Fruit fly (Drosophila melanogaster) whole organism, embryonic: ENCODE measurements around the gene CG5808.

ENCODE experiments used
- Atf6 ChIP-seq: fragments of 200-800 bp; sonication (Bioruptor generic); IDR thresholded peaks from 2 replicates; pipeline ENCODE4 v1.3.6; 2022; ENCODE audit warnings: missing biosample characterization, missing genetic modification characterization
- CG11723 ChIP-seq: fragments of 200-800 bp; sonication (Bioruptor generic); optimal IDR thresholded peaks from 2 replicates; lab custom pipeline; 2017; ENCODE audit warnings: missing biosample characterization, mild to moderate bottlenecking, missing genetic modification characterization
- CG1233 ChIP-seq: fragments of 200-800 bp; sonication (Bioruptor generic); optimal IDR thresholded peaks from 4 replicates; lab custom pipeline; 2018; ENCODE audit warnings: missing biosample characterization, mild to moderate bottlenecking, missing genetic modification characterization
- CG1529 ChIP-seq: fragments of 200-800 bp; sonication (Bioruptor generic); optimal IDR thresholded peaks from 3 replicates; lab custom pipeline; 2018; ENCODE audit warnings: missing biosample characterization, missing genetic modification characterization
- CG15514 ChIP-seq: fragments of 200-800 bp; sonication (Bioruptor generic); optimal IDR thresholded peaks from 3 replicates; lab custom pipeline; 2017; ENCODE audit warnings: missing biosample characterization, missing genetic modification characterization, mild to moderate bottlenecking, moderate library complexity, missing genetic modification reagents
- CG17912 ChIP-seq: fragments of 200-800 bp; sonication (Bioruptor generic); optimal IDR thresholded peaks from 2 replicates; lab custom pipeline; 2018; ENCODE audit warnings: missing biosample characterization, mild to moderate bottlenecking, missing genetic modification characterization
- CG18011 ChIP-seq: fragments of 200-800 bp; sonication (Bioruptor generic); optimal IDR thresholded peaks from 2 replicates; lab custom pipeline; 2017; ENCODE audit warnings: missing biosample characterization, missing genetic modification characterization, mild to moderate bottlenecking, moderate library complexity, missing genotype
- CG18476 ChIP-seq: fragments of 200-800 bp; sonication (Bioruptor generic); optimal IDR thresholded peaks from 2 replicates; lab custom pipeline; 2016; ENCODE audit warnings: missing biosample characterization, mild to moderate bottlenecking, missing genetic modification characterization
- CG2129 ChIP-seq: fragments of 200-800 bp; sonication (Bioruptor generic); IDR thresholded peaks from 2 replicates; pipeline ENCODE4 v1.3.6; 2022; ENCODE audit warnings: missing biosample characterization, missing genetic modification characterization; ENCODE audit not compliant: partially characterized antibody
- CG3838 ChIP-seq: fragments of 200-800 bp; sonication (Bioruptor generic); optimal IDR thresholded peaks from 3 replicates; lab custom pipeline; 2016; ENCODE audit warnings: missing biosample characterization, missing genetic modification characterization
- CG3995 ChIP-seq: fragments of 200-800 bp; sonication (Bioruptor generic); optimal IDR thresholded peaks from 3 replicates; lab custom pipeline; 2016; ENCODE audit warnings: missing biosample characterization, missing genetic modification characterization
- CG4282 ChIP-seq: fragments of 200-800 bp; sonication (Bioruptor generic); optimal IDR thresholded peaks from 2 replicates; lab custom pipeline; 2016; ENCODE audit warnings: missing biosample characterization, missing genetic modification characterization
- CG4360 ChIP-seq: fragments of 200-800 bp; sonication (Bioruptor generic); IDR thresholded peaks from 2 replicates; pipeline ENCODE4 v1.3.6; 2022; ENCODE audit warnings: missing biosample characterization, missing genetic modification characterization
- CG43689 ChIP-seq: fragments of 200-800 bp; sonication (Bioruptor generic); IDR thresholded peaks from 2 replicates; pipeline ENCODE4 v1.3.6; 2022; ENCODE audit warnings: missing biosample characterization, missing genetic modification characterization
- CG4854 ChIP-seq: fragments of 200-800 bp; sonication (Bioruptor generic); optimal IDR thresholded peaks from 2 replicates; lab custom pipeline; 2016; ENCODE audit warnings: missing biosample characterization, missing genetic modification characterization, inconsistent platforms
- CG6854 ChIP-seq: fragments of 200-800 bp; sonication (Bioruptor generic); optimal IDR thresholded peaks from 3 replicates; lab custom pipeline; 2017; ENCODE audit warnings: missing biosample characterization, mild to moderate bottlenecking, missing genetic modification characterization
- CG7556 ChIP-seq: fragments of 200-800 bp; sonication (Bioruptor generic); optimal IDR thresholded peaks from 2 replicates; lab custom pipeline; 2017; ENCODE audit warnings: missing biosample characterization, mild to moderate bottlenecking, missing genetic modification characterization
- CG7786 ChIP-seq: fragments of 200-800 bp; sonication (Bioruptor generic); optimal IDR thresholded peaks from 2 replicates; lab custom pipeline; 2016; ENCODE audit warnings: missing biosample characterization, missing genetic modification characterization
- CG7928 ChIP-seq: fragments of 200-800 bp; sonication (Bioruptor generic); optimal IDR thresholded peaks from 2 replicates; lab custom pipeline; 2017; ENCODE audit warnings: missing biosample characterization, mild to moderate bottlenecking, missing genetic modification characterization
- CG7963 ChIP-seq: fragments of 200-800 bp; sonication (Bioruptor generic); IDR thresholded peaks from 3 replicates; pipeline ENCODE4 v1.3.6; 2022; ENCODE audit warnings: missing biosample characterization, missing genetic modification characterization; ENCODE audit not compliant: partially characterized antibody
- Dad ChIP-seq: fragments of 200-800 bp; sonication (Bioruptor generic); optimal IDR thresholded peaks from 3 replicates; lab custom pipeline; 2016; ENCODE audit warnings: missing biosample characterization, missing genetic modification characterization
- Dip3 ChIP-seq: fragments of 200-800 bp; sonication (Bioruptor generic); optimal IDR thresholded peaks from 3 replicates; lab custom pipeline; 2016; ENCODE audit warnings: missing biosample characterization, missing genetic modification characterization
- Dp ChIP-seq: fragments of 200-800 bp; sonication (Bioruptor generic); optimal IDR thresholded peaks from 2 replicates; lab custom pipeline; 2018; ENCODE audit warnings: missing biosample characterization, mild to moderate bottlenecking, missing genetic modification characterization, moderate library complexity
- Gsc ChIP-seq: fragments of 200-800 bp; sonication (Bioruptor generic); IDR thresholded peaks from 2 replicates; pipeline ENCODE4 v1.3.6; 2022; ENCODE audit warnings: missing biosample characterization, missing genetic modification characterization
- H15 ChIP-seq: fragments of 200-800 bp; sonication (Bioruptor generic); IDR thresholded peaks from 3 replicates; pipeline ENCODE4 v1.3.6; 2022; ENCODE audit warnings: missing biosample characterization, missing genetic modification characterization
- Jarid2 ChIP-seq: fragments of 200-800 bp; sonication (Bioruptor generic); optimal IDR thresholded peaks from 3 replicates; lab custom pipeline; 2017; ENCODE audit warnings: mild to moderate bottlenecking, missing biosample characterization, missing genetic modification reagents, missing genetic modification characterization
- Lhr ChIP-seq: fragments of 200-800 bp; sonication (Bioruptor generic); optimal IDR thresholded peaks from 3 replicates; lab custom pipeline; 2017; ENCODE audit warnings: mild to moderate bottlenecking, missing biosample characterization, missing genetic modification reagents, missing genetic modification characterization
- Max ChIP-seq: fragments of 200-800 bp; sonication (Bioruptor generic); optimal IDR thresholded peaks from 2 replicates; lab custom pipeline; 2016; ENCODE audit warnings: missing biosample characterization, mild to moderate bottlenecking, missing genetic modification characterization
- Mes4 ChIP-seq: fragments of 200-800 bp; sonication (Bioruptor generic); optimal IDR thresholded peaks from 2 replicates; lab custom pipeline; 2016; ENCODE audit warnings: missing biosample characterization, missing genetic modification characterization
- Mrtf ChIP-seq: fragments of 200-800 bp; sonication (Bioruptor generic); IDR thresholded peaks from 3 replicates; pipeline ENCODE4 v1.3.6; 2022; ENCODE audit warnings: missing biosample characterization, missing genetic modification characterization
- Scr ChIP-seq: fragments of 200-800 bp; sonication (Bioruptor generic); IDR thresholded peaks from 2 replicates; pipeline ENCODE4 v1.3.6; 2022; ENCODE audit warnings: missing biosample characterization, missing genetic modification characterization; ENCODE audit not compliant: partially characterized antibody
- ash1 ChIP-seq: fragments of 200-800 bp; sonication (Bioruptor generic); optimal IDR thresholded peaks from 2 replicates; lab custom pipeline; 2018; ENCODE audit warnings: missing biosample characterization, mild to moderate bottlenecking, missing genetic modification characterization
- bigmax ChIP-seq: fragments of 200-800 bp; sonication (Bioruptor generic); optimal IDR thresholded peaks from 2 replicates; lab custom pipeline; 2018; ENCODE audit warnings: missing biosample characterization, mild to moderate bottlenecking, missing genetic modification characterization
- dati ChIP-seq: fragments of 200-800 bp; sonication (Bioruptor generic); IDR thresholded peaks from 2 replicates; pipeline ENCODE4 v1.3.6; 2022; ENCODE audit warnings: missing biosample characterization, missing genetic modification characterization
- grau ChIP-seq: fragments of 200-800 bp; optimal IDR thresholded peaks from 3 replicates; lab custom pipeline; 2019; ENCODE audit warnings: missing biosample characterization, mild to moderate bottlenecking, missing genetic modification characterization, moderate library complexity
- gro ChIP-seq: fragments of 200-800 bp; sonication (Bioruptor generic); optimal IDR thresholded peaks from 2 replicates; lab custom pipeline; 2016; ENCODE audit warnings: missing biosample characterization, missing genetic modification characterization
- lbe ChIP-seq: fragments of 200-800 bp; sonication (Bioruptor generic); optimal IDR thresholded peaks from 2 replicates; lab custom pipeline; 2016; ENCODE audit warnings: missing biosample characterization, mild to moderate bottlenecking, missing genetic modification characterization
- lilli ChIP-seq: fragments of 200-800 bp; sonication (Bioruptor generic); optimal IDR thresholded peaks from 3 replicates; lab custom pipeline; 2016; ENCODE audit warnings: missing biosample characterization, missing genetic modification characterization
- lov ChIP-seq, 2 experiments: fragments of 200-800 bp in 1 of 2; fragments of >200 bp in 1 of 2; sonication (Bioruptor generic) in 1 of 2; IDR thresholded peaks in 1 of 2; optimal IDR thresholded peaks in 1 of 2; 2 replicates in 1 of 2; 3 replicates in 1 of 2; pipeline versions ENCODE4 v1.3.6 to Lab custom; 2017 to 2022; ENCODE audit warnings: missing biosample characterization in 1 of 2, missing genetic modification characterization in 1 of 2
- nerfin-2 ChIP-seq: fragments of 200-800 bp; sonication (Bioruptor generic); IDR thresholded peaks from 2 replicates; pipeline ENCODE4 v1.3.6; 2022; ENCODE audit warnings: missing biosample characterization, missing genetic modification characterization; ENCODE audit not compliant: partially characterized antibody
- pan ChIP-seq, 4 experiments: fragments of >200 bp in 3 of 4; fragments of 200-800 bp in 1 of 4; sonication (Bioruptor generic) in 1 of 4; optimal IDR thresholded peaks in 3 of 4; IDR thresholded peaks in 1 of 4; 2 replicates each; pipeline versions ENCODE4 v1.3.6 to Lab custom; 2017 to 2022; ENCODE audit warnings: missing biosample characterization in 2 of 4, missing genetic modification characterization in 2 of 4, mixed read lengths in 1 of 4
- prd ChIP-seq, 3 experiments: fragments of >200 bp in 2 of 3; fragments of 200-800 bp in 1 of 3; sonication (Bioruptor generic) in 1 of 3; optimal IDR thresholded peaks in 2 of 3; IDR thresholded peaks in 1 of 3; 2 replicates in 2 of 3; 3 replicates in 1 of 3; pipeline versions ENCODE4 v1.3.6 to Lab custom; 2017 to 2022; ENCODE audit warnings: missing biosample characterization in 1 of 3, missing genetic modification characterization in 1 of 3
- sens-2 ChIP-seq: fragments of 200-800 bp; sonication (Bioruptor generic); IDR thresholded peaks from 2 replicates; pipeline ENCODE4 v1.3.6; 2022; ENCODE audit warnings: missing biosample characterization, missing genetic modification characterization
- so ChIP-seq: fragments of 200-800 bp; sonication (Bioruptor generic); IDR thresholded peaks from 3 replicates; pipeline ENCODE4 v1.3.6; 2022; ENCODE audit warnings: missing biosample characterization, missing genetic modification characterization
- sqz ChIP-seq: fragments of 200-800 bp; sonication (Bioruptor generic); optimal IDR thresholded peaks from 3 replicates; lab custom pipeline; 2018; ENCODE audit warnings: missing biosample characterization, mild to moderate bottlenecking, missing genetic modification characterization
- tgo ChIP-seq: fragments of 200-800 bp; sonication (Bioruptor generic); IDR thresholded peaks from 3 replicates; pipeline ENCODE4 v1.3.6; 2022; ENCODE audit warnings: missing biosample characterization, missing genetic modification characterization

The CG5808 gene

DNA sequence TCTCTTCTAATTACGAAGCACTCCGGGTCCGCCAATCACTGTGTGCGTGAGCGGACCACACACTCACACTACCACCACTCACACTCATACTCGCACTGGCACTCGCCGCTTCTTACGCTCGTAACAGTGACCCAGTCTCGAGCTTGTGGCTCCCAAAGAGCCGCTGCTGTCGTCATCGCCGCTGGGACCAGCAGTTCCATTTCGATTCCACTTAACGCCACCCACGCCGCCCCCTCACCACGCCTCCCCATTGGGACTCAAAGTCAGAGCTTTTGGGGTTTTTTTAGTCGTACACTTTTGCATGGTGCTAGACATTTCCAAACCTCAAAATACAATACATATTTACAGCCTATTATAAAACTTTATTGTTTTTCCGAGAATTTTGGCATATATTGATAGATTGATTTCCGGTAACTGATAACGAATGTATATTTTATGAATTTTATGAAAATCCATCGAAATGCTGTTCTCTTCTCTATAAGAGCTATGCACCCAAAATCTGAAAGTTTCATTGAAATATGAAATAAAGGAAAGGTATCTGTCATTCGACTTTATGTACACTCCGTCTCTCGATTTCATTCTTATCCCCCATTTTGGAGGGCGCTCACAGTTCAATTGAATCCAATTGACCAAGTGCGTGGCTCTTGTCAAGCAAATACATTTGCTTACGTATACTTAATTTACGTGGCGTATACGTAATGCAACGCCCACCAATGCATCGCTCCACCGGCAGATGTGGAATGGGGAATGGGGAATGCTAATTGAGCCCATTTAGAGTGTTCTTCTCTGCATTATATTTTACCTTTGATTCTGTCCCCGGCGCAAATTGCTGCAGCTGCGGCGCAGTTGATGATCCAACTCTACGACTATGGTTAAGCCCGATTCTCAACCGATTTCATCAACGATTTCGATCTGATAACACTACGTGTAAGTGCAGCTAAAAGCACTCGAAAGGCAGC, 45.3 kb downstream of the CG5808 start, which contains the start of gene CG42331 (continued):
- TF ChIP-seq dati, result no peak
- TF ChIP-seq ash1 (GFP tag; lab: Kevin White, UChicago), result no peak
- TF ChIP-seq pan (optimal IDR thresholded peaks at IDR 0.05; lab: Kevin White, UChicago), result no peak
- TF ChIP-seq pan (GFP tag; optimal IDR thresholded peaks at IDR 0.05 in 1 of 2, IDR thresholded peaks at IDR 0.05 in 1 of 2), result peak in 1 of 2 experiments; percentile 43
- TF ChIP-seq CG7963 (GFP tag; lab: Robert Waterston, UW), result no peak
- TF ChIP-seq CG11723 (GFP tag; lab: Kevin White, UChicago), result peak; percentile 14
- no peak for TF ChIP-seq Gsc
- TF ChIP-seq CG4282 (GFP tag; lab: Kevin White, UChicago), result no peak
- TF ChIP-seq CG7786, result peak; percentile 60
- TF ChIP-seq Mes4 (GFP tag; lab: Kevin White, UChicago), result no peak
- TF ChIP-seq CG1233 (GFP tag; lab: Kevin White, UChicago), result peak; percentile 31
- TF ChIP-seq CG7928 (GFP tag; lab: Kevin White, UChicago), result no peak
- no peak; the same call in 2 of the 3 replicates for TF ChIP-seq tgo (GFP tag; lab: Robert Waterston, UW)
- no peak for TF ChIP-seq CG18476
- TF ChIP-seq CG7556 (GFP tag; lab: Kevin White, UChicago), result peak; percentile 73
- TF ChIP-seq CG18011 (GFP tag; lab: Kevin White, UChicago), result no peak
- peak; percentile 46 for TF ChIP-seq Dip3 (GFP tag; lab: Kevin White, UChicago)
- no peak for TF ChIP-seq CG17912 (GFP tag; lab: Kevin White, UChicago)
- no peak for TF ChIP-seq CG3995 (GFP tag; lab: Kevin White, UChicago)
- TF ChIP-seq Dad (GFP tag; lab: Kevin White, UChicago), result peak; percentile 31
- no peak for TF ChIP-seq gro (GFP tag; lab: Kevin White, UChicago)
- no peak for TF ChIP-seq Dp
- no peak for TF ChIP-seq Jarid2 (GFP tag; lab: Kevin White, UChicago)
- TF ChIP-seq CG6854 (GFP tag; lab: Kevin White, UChicago), result no peak
- TF ChIP-seq H15 (GFP tag; lab: Robert Waterston, UW), result peak; percentile 42; the same call in 1 of the 3 replicates
- TF ChIP-seq Scr (GFP tag; lab: Robert Waterston, UW), result no peak
- no peak for TF ChIP-seq CG1529
- no peak for TF ChIP-seq bigmax (GFP tag; lab: Kevin White, UChicago)
- TF ChIP-seq nerfin-2, result no peak
- peak; percentile 72 for TF ChIP-seq grau (tag; lab: Kevin White, UChicago)
- TF ChIP-seq sqz (GFP tag; lab: Kevin White, UChicago), result peak; percentile 16
- no peak for TF ChIP-seq prd (optimal IDR thresholded peaks at IDR 0.05; lab: Kevin White, UChicago)
- TF ChIP-seq prd (GFP tag; IDR thresholded peaks at IDR 0.05; lab: Robert Waterston, UW), result 0 out of 3 replicates have a peak, but pooled peaks have one; percentile 38
- TF ChIP-seq Max (GFP tag; lab: Kevin White, UChicago), result peak; percentile 27
- peak; percentile 56; the same call in 1 of the 2 replicates for TF ChIP-seq Atf6 (GFP tag; lab: Robert Waterston, UW)
- TF ChIP-seq Mrtf, result no peak
- peak; percentile 33 for TF ChIP-seq CG15514
- TF ChIP-seq CG4854 (GFP tag; lab: Kevin White, UChicago), result no peak
- no peak for TF ChIP-seq lbe (GFP tag; lab: Kevin White, UChicago)
- 0 out of 2 replicates have a peak, but pooled peaks have one; percentile 14 for TF ChIP-seq CG4360 (GFP tag; lab: Robert Waterston, UW)
- peak; percentile 64 for TF ChIP-seq lilli (GFP tag; lab: Kevin White, UChicago)
- no peak for TF ChIP-seq CG43689 (GFP tag; lab: Robert Waterston, UW)
- TF ChIP-seq lov (optimal IDR thresholded peaks at IDR 0.05; lab: Kevin White, UChicago), result no peak
- no peak for TF ChIP-seq lov (GFP tag; IDR thresholded peaks at IDR 0.05; lab: Robert Waterston, UW)
- no peak for TF ChIP-seq sens-2 (GFP tag; lab: Robert Waterston, UW)
- TF ChIP-seq so (GFP tag; lab: Robert Waterston, UW), result peak; percentile 35; the same call in 1 of the 3 replicates
- no peak for TF ChIP-seq CG3838 (GFP tag; lab: Kevin White, UChicago)
- no peak for TF ChIP-seq CG2129 (GFP tag; lab: Robert Waterston, UW)
- no peak for TF ChIP-seq Lhr
